Worm (Caenorhabditis elegans): Measurements from ENCODE around the gene C07D10.6.

DNA sequence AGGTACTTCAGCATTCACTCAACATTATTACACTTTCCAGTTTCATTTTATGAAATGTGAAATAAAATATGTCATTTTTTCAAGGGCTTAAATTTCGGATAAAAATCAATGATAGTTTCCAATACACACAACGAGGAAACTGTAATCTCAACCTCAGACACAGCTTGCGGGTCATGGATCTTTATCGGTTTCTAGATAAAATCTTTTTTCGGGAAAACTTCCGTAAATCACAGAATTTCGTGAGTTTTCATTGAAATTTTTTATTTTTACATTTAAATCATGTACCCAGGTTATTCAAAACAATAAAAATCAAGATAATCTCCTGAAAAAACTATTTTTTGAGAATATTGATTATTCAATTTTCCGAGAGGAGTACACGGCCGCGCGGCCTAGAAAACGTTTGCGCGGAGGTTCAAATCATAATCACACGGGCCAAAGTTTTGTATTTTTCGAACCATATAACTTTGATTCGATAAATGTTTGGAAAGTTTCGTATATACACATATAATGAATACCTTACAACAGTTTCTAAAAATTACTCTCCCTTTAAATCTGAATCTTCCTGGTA lies 18.2 kb downstream of the C07D10.6 start:
- no peak for TF ChIP-seq unc-130 (GFP tag; optimal IDR thresholded peaks at IDR 0.05)
- no peak for TF ChIP-seq nfya-1 (tag; optimal IDR thresholded peaks at IDR 0.05; ENCODE audit: borderline replicate concordance, insufficient read depth)
- no peak for TF ChIP-seq fkh-3 (tag; optimal IDR thresholded peaks at IDR 0.05)
- no peak for TF ChIP-seq ceh-79 (tag; optimal IDR thresholded peaks at IDR 0.05)
- TF ChIP-seq him-1 (tag; optimal IDR thresholded peaks at IDR 0.05), result no peak
